Worm (Caenorhabditis elegans) whole organism, young adult: Measurements from ENCODE around the gene puf-6.
A peak's percentile ranks its signal among the peaks of the same experiment; 100 is the strongest.

ENCODE experiments used
- B0019.2 ChIP-seq: fragments of 200-800 bp; sonication (Bioruptor generic); conservative IDR thresholded peaks from 2 replicates; pipeline ENCODE4 v1.3.6; 2022; ENCODE audit warnings: missing genetic modification reagents, missing genetic modification characterization, missing compliant biosample characterization
- C17E4.6 ChIP-seq: fragments of 200-800 bp; sonication (Bioruptor generic); IDR thresholded peaks from 2 replicates; pipeline ENCODE4 v1.3.6; 2022; ENCODE audit warnings: missing genetic modification reagents, missing genetic modification characterization, missing compliant biosample characterization
- D2030.7 ChIP-seq: fragments of 200-800 bp; sonication (Bioruptor generic); IDR thresholded peaks from 2 replicates; pipeline ENCODE4 v1.3.6; 2022; ENCODE audit warnings: missing genetic modification reagents, missing genetic modification characterization, missing compliant biosample characterization
- F10E7.11 ChIP-seq: sonication (generic microtip); optimal IDR thresholded peaks from 2 replicates; lab custom pipeline; 2017; ENCODE audit warnings: mild to moderate bottlenecking, missing genetic modification characterization, moderate library complexity, missing compliant biosample characterization
- F33H1.4 ChIP-seq: fragments of 200-800 bp; sonication (Bioruptor generic); IDR thresholded peaks from 2 replicates; pipeline ENCODE4 v1.3.6; 2022; ENCODE audit warnings: missing genetic modification reagents, missing genetic modification characterization, missing compliant biosample characterization
- F57A8.1 ChIP-seq: fragments of 200-800 bp; sonication (Bioruptor generic); optimal IDR thresholded peaks from 2 replicates; lab custom pipeline; 2018; ENCODE audit warnings: mild to moderate bottlenecking, missing genetic modification characterization, moderate library complexity, missing compliant biosample characterization
- T07F8.4 ChIP-seq: sonication (generic microtip); optimal IDR thresholded peaks from 2 replicates; lab custom pipeline; 2016; ENCODE audit warnings: mild to moderate bottlenecking, missing genetic modification characterization, moderate library complexity, missing compliant biosample characterization
- Y53G8AR.9 ChIP-seq: fragments of 200-800 bp; sonication (Bioruptor generic); conservative IDR thresholded peaks from 2 replicates; pipeline ENCODE4 v1.3.6; 2022; ENCODE audit warnings: missing genetic modification reagents, missing genetic modification characterization, missing compliant biosample characterization
- Y79H2A.3 ChIP-seq: fragments of 200-800 bp; sonication (Bioruptor generic); conservative IDR thresholded peaks from 2 replicates; pipeline ENCODE4 v1.3.6; 2022; ENCODE audit warnings: missing genetic modification reagents, missing genetic modification characterization, missing compliant biosample characterization
- aptf-3 ChIP-seq: fragments of 200-800 bp; sonication (Bioruptor generic); IDR thresholded peaks from 2 replicates; pipeline ENCODE4 v1.3.6; 2022; ENCODE audit warnings: missing genetic modification characterization, missing compliant biosample characterization
- ceh-79 ChIP-seq: sonication (generic microtip); optimal IDR thresholded peaks from 2 replicates; lab custom pipeline; 2017; ENCODE audit warnings: mild to moderate bottlenecking, missing genetic modification characterization, missing compliant biosample characterization
- ceh-91 ChIP-seq: fragments of 200-800 bp; sonication (Bioruptor generic); IDR thresholded peaks from 2 replicates; pipeline ENCODE4 v1.3.6; 2022; ENCODE audit warnings: missing genetic modification reagents, missing genetic modification characterization, missing compliant biosample characterization
- dox-1 ChIP-seq: fragments of 200-800 bp; sonication (Bioruptor generic); IDR thresholded peaks from 2 replicates; pipeline ENCODE4 v1.3.6; 2022; ENCODE audit warnings: missing genetic modification reagents, missing genetic modification characterization, missing compliant biosample characterization
- dpff-1 ChIP-seq: sonication (generic microtip); optimal IDR thresholded peaks from 2 replicates; lab custom pipeline; 2017; ENCODE audit warnings: mild to moderate bottlenecking, missing genetic modification characterization, missing compliant biosample characterization
- egl-18 ChIP-seq: fragments of 200-800 bp; sonication (Bioruptor generic); IDR thresholded peaks from 2 replicates; pipeline ENCODE4 v1.3.6; 2022; ENCODE audit warnings: missing genetic modification reagents, missing genetic modification characterization, missing compliant biosample characterization
- egrh-3 ChIP-seq: fragments of 200-800 bp; sonication (Bioruptor generic); IDR thresholded peaks from 2 replicates; pipeline ENCODE4 v1.3.6; 2022; ENCODE audit warnings: missing genetic modification reagents, missing genetic modification characterization, missing compliant biosample characterization
- ekl-4 ChIP-seq: fragments of 200-800 bp; sonication (Bioruptor generic); IDR thresholded peaks from 2 replicates; pipeline ENCODE4 v1.3.6; 2022; ENCODE audit warnings: missing genetic modification reagents, missing genetic modification characterization, missing compliant biosample characterization
- hmg-1.2 ChIP-seq: fragments of 200-800 bp; sonication (Bioruptor generic); IDR thresholded peaks from 2 replicates; pipeline ENCODE4 v1.3.6; 2022; ENCODE audit warnings: missing genetic modification reagents, missing genetic modification characterization, missing compliant biosample characterization
- hrde-1 ChIP-seq: sonication (generic microtip); optimal IDR thresholded peaks from 2 replicates; lab custom pipeline; 2016; ENCODE audit warnings: missing genetic modification characterization, mild to moderate bottlenecking, missing compliant biosample characterization, moderate library complexity, missing genotype, missing genetic modification reagents, borderline replicate concordance
- hsf-1 ChIP-seq: fragments of 200-800 bp; sonication (Bioruptor generic); IDR thresholded peaks from 2 replicates; pipeline ENCODE4 v1.3.6; 2022; ENCODE audit warnings: missing genetic modification reagents, missing genetic modification characterization, missing compliant biosample characterization
- lin-26 ChIP-seq: fragments of 200-800 bp; sonication (Bioruptor generic); IDR thresholded peaks from 2 replicates; pipeline ENCODE4 v1.3.6; 2022; ENCODE audit warnings: missing genetic modification reagents, missing genetic modification characterization, missing compliant biosample characterization
- lsl-1 ChIP-seq: fragments of 200-800 bp; sonication (Bioruptor generic); optimal IDR thresholded peaks from 2 replicates; lab custom pipeline; 2018; ENCODE audit warnings: mild to moderate bottlenecking, missing genetic modification characterization, moderate library complexity, missing compliant biosample characterization
- madf-10 ChIP-seq: sonication (generic microtip); optimal IDR thresholded peaks from 2 replicates; lab custom pipeline; 2016; ENCODE audit warnings: mild to moderate bottlenecking, missing genetic modification characterization, missing compliant biosample characterization
- madf-3 ChIP-seq: fragments of 200-800 bp; sonication (Bioruptor generic); IDR thresholded peaks from 2 replicates; pipeline ENCODE4 v1.3.6; 2022; ENCODE audit warnings: missing genetic modification reagents, missing genetic modification characterization, missing compliant biosample characterization
- madf-6 ChIP-seq: fragments of 200-800 bp; sonication (Bioruptor generic); IDR thresholded peaks from 2 replicates; pipeline ENCODE4 v1.3.6; 2022; ENCODE audit warnings: missing genetic modification reagents, missing genetic modification characterization, missing compliant biosample characterization
- madf-8 ChIP-seq: fragments of 200-800 bp; sonication (Bioruptor generic); conservative IDR thresholded peaks from 2 replicates; pipeline ENCODE4 v1.3.6; 2022; ENCODE audit warnings: missing genetic modification reagents, missing genetic modification characterization, missing compliant biosample characterization
- mcd-1 ChIP-seq: fragments of 200-800 bp; sonication (Bioruptor generic); IDR thresholded peaks from 2 replicates; pipeline ENCODE4 v1.3.6; 2022; ENCODE audit warnings: missing genetic modification reagents, missing genetic modification characterization, missing compliant biosample characterization
- nfyb-1 ChIP-seq: fragments of 200-800 bp; sonication (Bioruptor generic); IDR thresholded peaks from 2 replicates; pipeline ENCODE4 v1.3.6; 2022; ENCODE audit warnings: missing genetic modification reagents, missing genetic modification characterization, missing compliant biosample characterization
- nhr-90 ChIP-seq: sonication (generic microtip); optimal IDR thresholded peaks from 2 replicates; lab custom pipeline; 2016; ENCODE audit warnings: missing genotype, mild to moderate bottlenecking, missing genetic modification characterization, missing compliant biosample characterization
- rcor-1 ChIP-seq: fragments of 200-800 bp; sonication (Bioruptor generic); IDR thresholded peaks from 2 replicates; pipeline ENCODE4 v1.3.6; 2022; ENCODE audit warnings: missing genetic modification reagents, missing genetic modification characterization, missing compliant biosample characterization
- tbx-9 ChIP-seq: sonication (generic microtip); optimal IDR thresholded peaks from 2 replicates; lab custom pipeline; 2016; ENCODE audit warnings: borderline replicate concordance, missing genetic modification characterization, inconsistent platforms, missing compliant biosample characterization
- xnd-1 ChIP-seq: sonication (generic microtip); optimal IDR thresholded peaks from 2 replicates; lab custom pipeline; 2016; ENCODE audit warnings: missing genotype, missing genetic modification reagents, missing genetic modification characterization, missing compliant biosample characterization
- zfh-2 ChIP-seq: fragments of 200-800 bp; sonication (Bioruptor generic); conservative IDR thresholded peaks from 2 replicates; pipeline ENCODE4 v1.3.6; 2022; ENCODE audit warnings: missing genetic modification reagents, missing genetic modification characterization, missing compliant biosample characterization
- ztf-22 ChIP-seq: fragments of 200-800 bp; sonication (Bioruptor generic); optimal IDR thresholded peaks from 2 replicates; lab custom pipeline; 2018; ENCODE audit warnings: mild to moderate bottlenecking, missing genetic modification characterization, moderate library complexity, missing compliant biosample characterization
- ztf-28 ChIP-seq: fragments of 200-800 bp; sonication (Bioruptor generic); IDR thresholded peaks from 2 replicates; pipeline ENCODE4 v1.3.6; 2022; ENCODE audit warnings: missing genetic modification reagents, missing genetic modification characterization, missing compliant biosample characterization

The puf-6 gene

DNA sequence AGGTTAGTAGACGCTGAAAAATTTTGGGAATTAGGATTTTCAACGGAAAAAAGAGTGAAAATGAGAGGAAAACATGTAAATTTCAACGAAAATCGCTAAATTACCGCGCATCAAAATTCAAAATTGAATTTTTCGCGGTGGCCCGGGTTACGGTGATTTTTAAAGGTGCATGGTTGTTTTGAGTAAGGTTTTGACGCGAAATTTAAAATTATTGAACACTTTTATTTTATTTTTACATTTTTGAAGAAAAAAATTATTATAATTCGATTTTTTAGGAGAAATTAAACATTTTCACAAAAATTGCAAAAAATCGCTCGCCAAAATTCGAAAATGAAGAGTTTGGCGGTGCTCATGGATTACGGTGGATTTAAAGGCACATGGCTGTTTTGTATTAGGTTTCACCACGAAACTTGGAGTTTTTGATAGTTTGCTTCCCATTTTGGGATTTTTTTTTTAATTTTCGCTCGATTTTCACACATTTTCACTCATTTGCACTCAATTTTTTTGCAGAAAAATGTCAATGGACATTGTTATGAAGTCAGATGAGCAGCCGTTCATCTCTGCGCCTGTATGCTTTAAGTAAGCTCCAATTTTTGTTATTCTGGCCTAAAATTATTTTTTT lies at the start of gene puf-6:
TSS of gene puf-6 (minus strand) at position 13 of the 622 bp plus-strand sequence.
- 0 out of 2 replicates have a peak, but pooled peaks have one; percentile 10 for TF ChIP-seq mcd-1 (GFP tag; lab: Robert Waterston, UW)
- peak; percentile 67 for TF ChIP-seq xnd-1 (tag; lab: Kevin White, UChicago)
- TF ChIP-seq dox-1 (GFP tag; lab: Robert Waterston, UW) = peak; percentile 56; the same call in 1 of the 2 replicates
- peak; percentile 90 for TF ChIP-seq F33H1.4 (GFP tag; lab: Robert Waterston, UW)
- peak; percentile 79 for TF ChIP-seq lsl-1 (GFP tag; lab: Kevin White, UChicago)
- peak; percentile 81 for TF ChIP-seq D2030.7 (GFP tag; lab: Robert Waterston, UW)
- TF ChIP-seq hsf-1 = peak; percentile 73
- peak; percentile 97 for TF ChIP-seq madf-6 (GFP tag; lab: Robert Waterston, UW)
- TF ChIP-seq ztf-28 (GFP tag; lab: Robert Waterston, UW) = 0 out of 2 replicates have a peak, but pooled peaks have one; percentile 68
- 0 out of 2 replicates have a peak, but pooled peaks have one; percentile 31 for TF ChIP-seq B0019.2 (GFP tag; lab: Robert Waterston, UW)
- peak; percentile 10; the same call in 1 of the 2 replicates for TF ChIP-seq nfyb-1 (GFP tag; lab: Robert Waterston, UW)
- TF ChIP-seq hmg-1.2 = peak; percentile 21; the same call in 1 of the 2 replicates
- TF ChIP-seq rcor-1 = peak; percentile 21; the same call in 1 of the 2 replicates
- 0 out of 2 replicates have a peak, but pooled peaks have one; percentile 41 for TF ChIP-seq madf-3 (GFP tag; lab: Robert Waterston, UW)
- peak; percentile 89 for TF ChIP-seq ceh-91 (GFP tag; lab: Robert Waterston, UW)
- peak; percentile 87 for TF ChIP-seq madf-8
- TF ChIP-seq, all 124 proteins: peak for 16; not testable (repeated sequence) for 108

DNA sequence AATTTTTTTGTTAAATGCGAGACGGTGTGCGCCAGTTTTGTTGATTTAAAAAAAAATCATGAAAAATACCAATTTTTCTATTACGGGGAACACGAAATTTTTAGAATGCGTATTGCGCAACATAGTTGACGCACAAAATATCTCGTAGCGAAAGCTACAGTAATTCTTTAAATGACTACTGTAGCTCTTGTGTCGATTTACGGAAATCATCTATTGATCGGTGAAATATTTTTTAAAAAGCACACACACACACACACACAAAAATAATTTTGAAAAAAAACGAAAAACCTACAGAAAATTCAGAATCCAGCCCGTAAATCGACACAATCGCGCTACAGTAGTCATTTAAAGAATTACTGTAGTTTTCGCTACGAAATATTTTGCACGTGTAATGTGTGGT lies 48.6 kb upstream of the puf-6 start:
- TF ChIP-seq F57A8.1 (GFP tag; lab: Kevin White, UChicago) (no peak), aptf-3 (no peak), ekl-4 (GFP tag; lab: Robert Waterston, UW) (0 out of 2 replicates have a peak, but pooled peaks have one; percentile 51), C17E4.6 (no peak), zfh-2 (GFP tag; lab: Robert Waterston, UW) (no peak), Y53G8AR.9 (GFP tag; lab: Robert Waterston, UW) (no peak), lsl-1 (GFP tag; lab: Kevin White, UChicago) (peak; percentile 59)

DNA sequence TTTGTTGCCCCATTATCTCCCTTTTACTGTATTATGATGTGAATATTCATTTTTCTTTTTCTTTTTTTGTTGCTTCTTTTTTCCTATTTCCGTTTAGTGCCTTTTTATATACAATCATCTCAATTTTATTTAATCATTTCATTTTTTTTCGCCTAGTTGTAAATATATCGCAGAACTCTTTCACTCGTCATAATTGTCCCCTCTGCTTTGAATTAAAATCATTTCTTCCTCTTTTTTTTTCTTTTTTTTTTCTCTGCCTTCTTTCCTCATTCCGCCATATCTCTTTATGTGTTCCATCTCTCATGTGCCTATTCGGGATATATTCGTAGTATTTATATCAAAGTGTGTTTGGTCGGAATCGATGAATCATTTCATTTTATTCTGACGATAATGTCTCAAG lies 47.9 kb upstream of the puf-6 start, which contains the start of gene Y81G3A.4:
TSS of gene Y81G3A.4 (plus strand) at position 301 of the 400 bp plus-strand sequence.
- TF ChIP-seq lin-26 (GFP tag; lab: Robert Waterston, UW) (no peak), ceh-79 (tag; lab: Kevin White, UChicago) (no peak), ceh-91 (GFP tag; lab: Robert Waterston, UW) (no peak), tbx-9 (no peak), nhr-90 (tag; lab: Kevin White, UChicago) (no peak), Y79H2A.3 (GFP tag; lab: Robert Waterston, UW) (no peak), T07F8.4 (tag; lab: Kevin White, UChicago) (no peak), ztf-22 (GFP tag; lab: Kevin White, UChicago) (no peak), mcd-1 (GFP tag; lab: Robert Waterston, UW) (no peak), egrh-3 (GFP tag; lab: Robert Waterston, UW) (no peak), F33H1.4 (GFP tag; lab: Robert Waterston, UW) (no peak)

DNA sequence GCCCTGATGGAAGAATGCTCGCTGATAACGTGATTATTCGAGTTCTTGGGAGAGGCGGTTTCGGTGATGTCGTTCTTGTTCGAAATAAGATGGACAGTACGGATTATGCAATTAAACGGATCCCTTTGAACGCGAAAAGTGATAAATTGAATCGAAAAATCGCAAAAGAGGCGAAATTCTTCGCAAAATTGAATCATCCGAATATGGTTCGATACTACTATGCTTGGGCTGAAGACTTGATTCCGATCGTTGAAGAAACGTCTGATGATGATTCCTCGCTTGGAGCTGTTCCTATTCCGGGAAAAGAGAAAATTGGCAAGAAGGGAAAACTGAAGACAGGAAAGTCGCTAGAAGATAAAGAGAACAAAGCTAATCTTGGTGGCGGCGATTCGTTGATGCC lies 42.7 kb upstream of the puf-6 start:
- TF ChIP-seq F10E7.11 = no peak
- no peak for TF ChIP-seq egl-18 (GFP tag; lab: Robert Waterston, UW)
- no peak for TF ChIP-seq hrde-1 (tag; lab: Kevin White, UChicago)
- no peak for TF ChIP-seq mcd-1 (GFP tag; lab: Robert Waterston, UW)
- no peak for TF ChIP-seq madf-10 (tag; lab: Kevin White, UChicago)
- no peak for TF ChIP-seq dpff-1 (tag; lab: Kevin White, UChicago)
- TF ChIP-seq xnd-1 (tag; lab: Kevin White, UChicago) = no peak
